Worm (Caenorhabditis elegans) whole organism, L3 larva: ENCODE results near the gene unc-18.

Experiments used
- R02D3.7 ChIP-seq: fragments of 150-350 bp; optimal IDR thresholded peaks from 2 replicates; lab custom pipeline; 2014; ENCODE audit warnings: missing biosample characterization, missing genetic modification characterization
- aly-2 ChIP-seq: fragments of 150-350 bp; optimal IDR thresholded peaks from 2 replicates; lab custom pipeline; 2014; ENCODE audit warnings: missing biosample characterization, missing genetic modification characterization
- ceh-16 ChIP-seq: sonication (generic microtip); optimal IDR thresholded peaks from 2 replicates; lab custom pipeline; 2017; ENCODE audit warnings: missing biosample characterization, missing genetic modification characterization
- egl-27 ChIP-seq: sonication (generic microtip); optimal IDR thresholded peaks from 4 replicates; lab custom pipeline; 2017; ENCODE audit warnings: missing biosample characterization, missing genetic modification reagents, missing genetic modification characterization
- lin-39 ChIP-seq: fragments of 150-350 bp; optimal IDR thresholded peaks from 2 replicates; lab custom pipeline; 2018; ENCODE audit warnings: missing biosample characterization, missing genetic modification reagents, missing genetic modification characterization
- mdl-1 ChIP-seq: fragments of 150-350 bp; optimal IDR thresholded peaks from 2 replicates; lab custom pipeline; 2014; ENCODE audit warnings: missing biosample characterization, missing genetic modification characterization
- nhr-11 ChIP-seq: fragments of 150-350 bp; optimal IDR thresholded peaks from 2 replicates; lab custom pipeline; 2014; ENCODE audit warnings: missing biosample characterization, missing genetic modification characterization
- nhr-43 ChIP-seq: sonication (generic microtip); optimal IDR thresholded peaks from 2 replicates; lab custom pipeline; 2016; ENCODE audit warnings: mild to moderate bottlenecking, missing genetic modification characterization, missing compliant biosample characterization; ENCODE audit not compliant: poor library complexity, severe bottlenecking
- nhr-76 ChIP-seq: fragments of 150-350 bp; sonication (generic microtip); optimal IDR thresholded peaks from 5 replicates; lab custom pipeline; 2014; ENCODE audit warnings: missing biosample characterization, missing genetic modification characterization
- nhr-77 ChIP-seq: fragments of 150-350 bp; optimal IDR thresholded peaks from 2 replicates; lab custom pipeline; 2014; ENCODE audit warnings: missing biosample characterization, missing genetic modification characterization
- snpc-4 ChIP-seq: fragments of 150-350 bp; optimal IDR thresholded peaks from 2 replicates; lab custom pipeline; 2014; ENCODE audit warnings: missing biosample characterization, missing genetic modification characterization
- unc-39 ChIP-seq: sonication (generic microtip); optimal IDR thresholded peaks from 4 replicates; lab custom pipeline; 2017; ENCODE audit warnings: missing biosample characterization, missing genetic modification characterization
- zag-1 ChIP-seq: fragments of 150-350 bp; optimal IDR thresholded peaks from 2 replicates; lab custom pipeline; 2014; ENCODE audit warnings: missing biosample characterization, missing genetic modification characterization
- ztf-4 ChIP-seq: fragments of 150-350 bp; optimal IDR thresholded peaks from 2 replicates; lab custom pipeline; 2014; ENCODE audit warnings: missing biosample characterization, missing genetic modification characterization

DNA sequence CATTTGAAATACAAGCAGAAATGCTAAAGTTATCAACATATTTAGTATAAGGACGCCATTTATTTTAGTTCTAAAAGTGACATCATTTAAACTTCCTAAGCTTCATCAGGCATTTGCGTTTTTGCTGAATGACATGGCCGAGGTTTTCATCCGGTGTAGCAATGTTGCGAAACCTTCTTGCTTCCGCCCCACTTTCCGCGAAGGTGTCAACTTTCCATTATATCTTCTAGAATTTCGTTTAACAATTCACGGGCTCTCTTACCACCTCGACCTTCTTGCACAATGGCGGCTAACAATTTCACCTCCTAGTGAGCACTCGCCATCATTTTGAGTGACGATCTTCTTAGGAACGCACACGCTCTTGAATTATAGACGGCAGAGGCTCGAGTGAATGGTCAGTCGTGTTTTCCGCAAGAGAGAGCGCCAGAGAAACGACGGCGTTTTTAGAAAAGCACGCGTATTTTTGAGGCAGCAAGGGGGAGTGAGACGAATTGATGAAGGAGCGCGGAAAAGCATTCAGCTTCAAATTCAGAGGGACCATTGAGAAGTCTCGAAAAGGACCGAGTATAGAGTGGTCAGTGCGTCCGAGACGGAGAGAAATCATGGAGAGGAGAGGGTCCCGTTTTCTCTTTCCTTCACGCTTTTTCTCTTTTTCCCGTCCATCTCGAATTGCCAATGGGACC lies 28.8 kb upstream of the unc-18 start:
- TF ChIP-seq snpc-4 (no peak), unc-39 (tag; lab: Kevin White, UChicago) (no peak), zag-1 (tag; lab: Kevin White, UChicago) (no peak), aly-2 (tag; lab: Kevin White, UChicago) (no peak), lin-39 (peak; percentile 50), nhr-76 (tag; lab: Kevin White, UChicago) (no peak), nhr-43 (tag; lab: Kevin White, UChicago) (no peak), egl-27 (no peak), nhr-11 (tag; lab: Kevin White, UChicago) (no peak), ztf-4 (no peak), mdl-1 (peak; percentile 28), R02D3.7 (no peak), nhr-77 (tag; lab: Kevin White, UChicago) (no peak), ceh-16 (tag; lab: Kevin White, UChicago) (no peak)
